Fruit fly (Drosophila melanogaster) whole organism, prepupa: ENCODE data around the gene CG8006.

Experiments
- CG15336 ChIP-seq: fragments of 200-800 bp; sonication (Bioruptor generic); IDR thresholded peaks from 2 replicates; pipeline ENCODE4 v1.3.6; 2022; ENCODE audit warnings: missing biosample characterization, missing genetic modification characterization
- CG4318 ChIP-seq: fragments of 200-800 bp; sonication (Bioruptor generic); optimal IDR thresholded peaks from 3 replicates; lab custom pipeline; 2017; ENCODE audit warnings: missing biosample characterization, mild to moderate bottlenecking, missing genetic modification characterization
- Hr4 ChIP-seq: fragments of 200-800 bp; sonication (Bioruptor generic); optimal IDR thresholded peaks from 3 replicates; lab custom pipeline; 2016; ENCODE audit warnings: missing biosample characterization, missing genetic modification characterization
- eg ChIP-seq: fragments of 200-800 bp; sonication (Bioruptor generic); IDR thresholded peaks from 3 replicates; pipeline ENCODE4 v1.3.6; 2022; ENCODE audit warnings: missing biosample characterization, missing genetic modification characterization
- lz ChIP-seq: fragments of 200-800 bp; sonication (Bioruptor generic); optimal IDR thresholded peaks from 3 replicates; lab custom pipeline; 2016; ENCODE audit warnings: missing biosample characterization, missing genetic modification characterization

DNA sequence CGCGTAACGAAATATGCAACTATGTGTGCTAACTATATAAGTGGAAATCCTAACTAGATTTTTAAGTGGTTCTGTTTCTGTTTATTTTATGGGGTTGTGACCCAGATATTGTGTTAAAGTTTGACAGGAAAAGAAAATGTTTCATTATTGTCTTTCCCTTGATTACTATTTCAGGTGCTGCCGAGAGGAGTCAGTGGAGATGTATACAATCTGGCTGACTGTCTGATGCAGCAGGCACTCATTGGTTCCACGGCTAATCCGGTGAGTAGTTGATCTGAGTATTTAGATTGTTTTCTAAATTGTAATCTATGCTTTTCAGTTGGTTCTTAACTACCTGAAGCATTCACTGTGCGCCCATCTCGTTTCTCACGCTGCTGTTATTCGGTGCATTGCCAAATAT is 18.7 kb upstream of the CG8006 start, which contains the start of gene CG7387:
- TF ChIP-seq lz (no peak), Hr4 (GFP tag; lab: Kevin White, UChicago) (no peak), CG4318 (GFP tag; lab: Kevin White, UChicago) (no peak), CG15336 (GFP tag; lab: Robert Waterston, UW) (no peak), eg (GFP tag; lab: Robert Waterston, UW) (no peak)
